Fruit fly (Drosophila melanogaster): ENCODE data around the gene pbl.

pbl gene

DNA sequence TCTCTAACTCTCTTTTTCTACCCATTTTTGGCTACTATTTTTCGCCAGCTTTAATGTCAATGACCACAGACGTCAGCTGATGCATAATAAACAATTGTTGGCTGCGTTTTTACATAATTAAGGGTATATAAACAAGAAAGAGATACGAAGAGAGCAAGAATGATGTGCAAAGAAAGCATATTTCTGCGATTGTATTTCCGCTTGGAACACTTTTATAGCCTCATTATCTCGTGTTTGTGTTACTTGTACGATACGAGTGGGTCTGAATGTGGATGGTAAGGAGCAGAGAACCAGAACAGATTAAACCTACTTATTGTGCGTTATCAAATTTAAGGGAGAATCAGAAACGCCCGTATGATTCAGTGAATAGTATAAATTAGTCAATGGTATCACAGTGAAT is 23.1 kb upstream of the pbl start:
- TF ChIP-seq CG5204 (GFP tag; optimal IDR thresholded peaks at IDR 0.05) (no peak), kay (GFP tag; ENCODE audit: borderline replicate concordance) (no peak), CG7101 (tag; optimal IDR thresholded peaks at IDR 0.05) (no peak), ovo (GFP tag; optimal IDR thresholded peaks at IDR 0.05) (no peak), CG1620 (GFP tag; optimal IDR thresholded peaks at IDR 0.05) (no peak), pad (GFP tag; optimal IDR thresholded peaks at IDR 0.05) (no peak), CG7045 (GFP tag; optimal IDR thresholded peaks at IDR 0.05) (no peak), Clk (GFP tag; optimal IDR thresholded peaks at IDR 0.05) (no peak), toe (GFP tag; optimal IDR thresholded peaks at IDR 0.05) (no peak), Crg-1 (GFP tag; optimal IDR thresholded peaks at IDR 0.05) (no peak), tj (GFP tag; optimal IDR thresholded peaks at IDR 0.05) (no peak), Hr96 (GFP tag; optimal IDR thresholded peaks at IDR 0.05) (no peak), cic (GFP tag; optimal IDR thresholded peaks at IDR 0.05) (no peak), cnc (optimal IDR thresholded peaks at IDR 0.05) (no peak), CG12768 (GFP tag; optimal IDR thresholded peaks at IDR 0.05) (no peak), CG33017 (tag; optimal IDR thresholded peaks at IDR 0.05) (no peak), Mnt (GFP tag; optimal IDR thresholded peaks at IDR 0.05) (no peak), CG11617 (GFP tag; optimal IDR thresholded peaks at IDR 0.05) (no peak)

DNA sequence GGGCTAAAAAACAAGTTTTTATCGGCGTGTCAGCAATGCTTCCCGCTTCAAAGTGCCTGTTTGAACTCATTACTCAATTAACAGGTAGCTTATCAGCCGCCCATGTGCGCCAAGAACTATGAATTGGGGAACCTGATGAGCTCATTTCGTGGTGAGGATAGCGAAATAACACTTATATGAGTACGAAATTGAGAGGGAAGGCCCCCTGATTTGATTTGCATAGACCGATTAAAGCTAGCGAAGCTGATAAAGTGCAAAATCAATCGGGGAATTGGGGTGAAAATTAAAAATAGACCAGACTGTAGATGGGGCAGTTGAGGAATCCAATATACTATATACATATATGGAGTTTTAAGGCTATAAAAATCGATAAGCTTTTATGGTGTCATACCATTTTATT is 22.4 kb upstream of the pbl start:
- TF ChIP-seq ovo (GFP tag; optimal IDR thresholded peaks at IDR 0.05) = no peak
- no peak for TF ChIP-seq Crg-1 (GFP tag; optimal IDR thresholded peaks at IDR 0.05)
- peak; percentile 47 for TF ChIP-seq kay (GFP tag; ENCODE audit: borderline replicate concordance)
- no peak for TF ChIP-seq pad (GFP tag; optimal IDR thresholded peaks at IDR 0.05)
- no peak for TF ChIP-seq toe (GFP tag; optimal IDR thresholded peaks at IDR 0.05)
- TF ChIP-seq CG11617 (GFP tag; optimal IDR thresholded peaks at IDR 0.05) = no peak
- TF ChIP-seq CG1620 (GFP tag; optimal IDR thresholded peaks at IDR 0.05) = no peak
- no peak for TF ChIP-seq cic (GFP tag; optimal IDR thresholded peaks at IDR 0.05)
- TF ChIP-seq Hr96 (GFP tag; optimal IDR thresholded peaks at IDR 0.05) = no peak
- no peak for TF ChIP-seq CG12768 (GFP tag; optimal IDR thresholded peaks at IDR 0.05)
- TF ChIP-seq CG14711 (tag; optimal IDR thresholded peaks at IDR 0.05) = no peak
- TF ChIP-seq tj (GFP tag; optimal IDR thresholded peaks at IDR 0.05) = no peak
- TF ChIP-seq Mnt (GFP tag; optimal IDR thresholded peaks at IDR 0.05) = peak; percentile 32
- no peak for TF ChIP-seq CG33017 (tag; optimal IDR thresholded peaks at IDR 0.05)
- no peak for TF ChIP-seq CG7045 (GFP tag; optimal IDR thresholded peaks at IDR 0.05)

DNA sequence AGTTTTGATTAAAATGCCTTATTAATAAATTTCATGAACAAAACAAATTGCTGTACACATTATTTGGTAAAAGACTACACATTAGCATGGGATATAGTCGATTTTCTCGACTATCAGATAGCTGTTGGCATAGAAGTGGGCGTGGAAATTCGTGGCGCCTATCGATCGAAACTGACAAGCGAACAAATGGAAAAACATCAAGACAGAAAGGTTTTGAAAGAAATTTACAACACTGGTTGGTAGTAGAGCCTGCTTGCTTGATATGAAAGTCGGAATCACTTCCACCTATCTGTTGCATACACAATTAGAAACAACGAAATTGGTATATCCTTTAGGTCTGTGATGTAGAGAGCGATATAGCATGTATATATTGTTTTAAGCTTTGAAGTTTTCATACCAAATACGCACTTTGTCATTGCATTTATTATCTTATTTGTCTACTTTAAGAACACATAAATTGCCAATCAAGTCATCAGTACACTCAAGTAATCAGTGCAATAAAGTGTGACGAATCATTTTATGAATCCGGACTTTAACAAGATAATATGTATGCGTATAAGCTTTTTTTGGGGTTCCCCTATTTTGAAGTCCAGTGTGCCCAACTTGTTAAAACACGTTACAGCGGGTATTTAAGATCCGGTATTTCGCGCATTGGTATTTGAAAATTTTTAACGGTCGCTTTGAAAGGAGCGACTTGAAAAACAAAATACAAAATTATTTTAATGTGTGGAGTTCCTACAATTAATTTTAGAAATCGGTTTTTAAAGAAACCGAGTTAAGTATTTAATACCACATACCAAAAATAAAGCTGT is 4.3 kb upstream of the pbl start:
- no peak for TF ChIP-seq Mnt (GFP tag; optimal IDR thresholded peaks at IDR 0.05)
- TF ChIP-seq Hr96 (GFP tag; optimal IDR thresholded peaks at IDR 0.05) = no peak
- TF ChIP-seq CG7045 (GFP tag; optimal IDR thresholded peaks at IDR 0.05) = no peak
- TF ChIP-seq CG14711 (tag; optimal IDR thresholded peaks at IDR 0.05) = no peak
- TF ChIP-seq Clk (GFP tag; optimal IDR thresholded peaks at IDR 0.05) = no peak
- no peak for TF ChIP-seq CG33017 (tag; optimal IDR thresholded peaks at IDR 0.05)
- TF ChIP-seq tj (GFP tag; optimal IDR thresholded peaks at IDR 0.05) = no peak

DNA sequence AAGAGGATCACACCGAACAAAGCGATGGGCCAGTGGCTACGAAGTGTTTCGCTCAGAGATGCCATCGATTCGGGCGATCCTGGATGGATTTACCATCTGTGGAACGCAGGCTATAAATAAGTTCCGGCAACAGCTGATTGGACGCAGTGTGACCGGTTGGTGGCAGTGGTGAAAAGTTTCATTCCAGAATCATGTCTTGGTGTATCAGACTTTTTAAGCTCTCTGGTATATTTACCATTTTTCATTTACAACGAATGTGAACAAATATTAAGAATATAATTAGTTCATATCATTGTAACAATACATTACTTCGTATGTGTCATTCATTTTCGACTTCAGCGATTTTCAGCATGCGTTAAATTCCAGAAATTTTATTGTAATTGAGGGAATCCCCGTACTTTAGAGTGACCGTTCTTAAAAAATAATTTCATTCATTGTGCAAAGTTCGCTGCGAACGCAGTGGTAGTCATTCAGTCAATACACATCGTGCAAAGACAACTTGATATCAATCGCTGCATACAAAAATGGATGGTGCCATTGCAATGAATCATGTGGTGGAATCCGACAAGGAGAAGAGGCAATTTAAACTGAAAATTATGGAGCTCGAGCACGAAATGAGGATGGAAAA is 3.3 kb upstream of the pbl start, which contains the start of gene Tmem43:
Gene Tmem43 (minus strand): TSS at position 152 of the 628 bp plus-strand sequence.
- no peak for TF ChIP-seq CG1620 (GFP tag; optimal IDR thresholded peaks at IDR 0.05)
- peak; percentile 39 for TF ChIP-seq bab1 (GFP tag; optimal IDR thresholded peaks at IDR 0.05)

DNA sequence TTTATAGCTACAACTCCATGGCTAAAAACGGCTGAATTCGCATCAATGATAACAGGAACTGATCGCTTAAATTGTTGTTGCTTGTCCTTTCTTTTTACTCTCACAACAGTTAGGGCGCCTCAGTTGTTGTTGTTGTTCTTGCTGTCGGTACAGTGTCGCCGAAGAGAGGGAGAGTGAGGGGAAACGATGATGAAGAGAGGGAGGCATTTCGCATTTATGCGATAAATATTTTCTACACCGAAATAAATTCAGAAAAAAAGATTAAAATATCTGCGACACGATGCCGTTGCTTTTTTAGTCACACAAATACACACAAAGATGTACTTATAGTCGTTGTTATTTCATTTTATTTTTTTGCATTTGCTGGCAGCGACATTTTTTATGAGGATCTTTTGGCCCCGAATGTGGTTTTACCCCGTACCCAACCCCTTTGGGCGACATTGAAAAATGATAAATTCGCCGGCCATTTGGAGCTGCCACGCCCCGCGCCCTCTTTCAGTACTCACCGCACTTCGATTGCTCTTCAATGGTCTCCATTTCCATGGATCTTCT is 762 bp downstream of the pbl start:
- no peak for TF ChIP-seq CG11617 (GFP tag; optimal IDR thresholded peaks at IDR 0.05)
- no peak for TF ChIP-seq Crg-1 (GFP tag; optimal IDR thresholded peaks at IDR 0.05)
- TF ChIP-seq pad (GFP tag; optimal IDR thresholded peaks at IDR 0.05) = peak; percentile 95
- TF ChIP-seq CG5204 (GFP tag; optimal IDR thresholded peaks at IDR 0.05) = no peak
- no peak for TF ChIP-seq ovo (GFP tag; optimal IDR thresholded peaks at IDR 0.05)
- TF ChIP-seq Clk (GFP tag; optimal IDR thresholded peaks at IDR 0.05) = no peak

DNA sequence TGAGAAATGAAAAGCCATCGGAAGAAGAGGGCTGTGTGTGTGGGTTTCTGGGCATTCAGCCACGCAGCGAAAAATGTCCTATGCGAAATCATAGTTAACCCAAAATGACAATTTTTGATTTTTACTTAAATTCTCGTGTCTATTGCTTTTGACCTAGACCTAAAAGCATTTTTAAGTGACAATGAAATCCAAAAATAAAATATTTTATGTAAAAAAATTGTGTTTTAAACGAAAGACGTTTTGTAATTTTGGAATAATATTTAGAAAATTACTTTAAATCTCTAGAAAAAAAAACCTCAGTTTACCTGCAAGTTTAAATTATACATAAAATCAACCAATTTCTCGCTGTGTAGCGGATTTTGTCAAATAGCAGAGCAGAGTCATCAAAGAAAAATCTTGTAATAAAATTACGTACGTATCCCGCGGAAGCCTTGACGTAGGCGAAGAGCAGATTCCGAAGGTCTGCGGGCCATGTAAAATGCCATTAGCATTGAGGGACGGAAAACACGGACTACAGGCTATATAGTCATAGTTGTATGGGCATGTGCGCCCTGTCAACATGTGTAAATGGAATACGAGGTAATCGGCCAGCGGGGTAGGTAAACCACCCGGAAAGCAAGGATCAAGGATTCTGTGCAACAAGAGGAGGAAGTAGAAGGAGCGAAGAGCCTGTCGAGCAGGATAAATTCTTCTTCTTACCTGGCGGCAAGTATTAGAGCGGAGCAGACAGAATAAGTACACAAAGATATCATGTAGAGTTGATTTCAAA is 1.9 kb downstream of the pbl start:
- TF ChIP-seq CG1620 (GFP tag; optimal IDR thresholded peaks at IDR 0.05) (no peak), Mnt (GFP tag; optimal IDR thresholded peaks at IDR 0.05) (no peak), CG12768 (GFP tag; optimal IDR thresholded peaks at IDR 0.05) (no peak), cnc (optimal IDR thresholded peaks at IDR 0.05) (no peak)

Data from whole organism, adult.